Fruit fly (Drosophila melanogaster): ENCODE measurements around the gene CG34007.
A peak's percentile ranks its signal among the peaks of the same experiment; 100 is the strongest.

The CG34007 gene

dm6 chr2L:20539196-20539879, 44.5 kb downstream of the CG34007 start (continued):
- TF ChIP-seq CoRest (tag; optimal IDR thresholded peaks at IDR 0.05) (peak; percentile 41), CG10431 (GFP tag; optimal IDR thresholded peaks at IDR 0.05) (no peak), pum (GFP tag; optimal IDR thresholded peaks at IDR 0.05) (peak; percentile 11), shn (GFP tag; optimal IDR thresholded peaks at IDR 0.05) (no peak), eve (GFP tag; optimal IDR thresholded peaks at IDR 0.05) (peak in 1 of 2 experiments; percentile 61), CG12299 (tag; optimal IDR thresholded peaks at IDR 0.05) (no peak), Lpt (GFP tag; optimal IDR thresholded peaks at IDR 0.05) (no peak), fd96Cb (tag; optimal IDR thresholded peaks at IDR 0.05) (peak; percentile 23), CG12769 (tag; optimal IDR thresholded peaks at IDR 0.05) (peak; percentile 53), Ets65A (GFP tag) (no peak), nerfin-2 (GFP tag; IDR thresholded peaks at IDR 0.05; ENCODE audit: partially characterized antibody) (no peak), sisA (GFP tag; IDR thresholded peaks at IDR 0.05) (peak; percentile 34), CG30431 (GFP tag; optimal IDR thresholded peaks at IDR 0.05) (no peak), Oli (tag; optimal IDR thresholded peaks at IDR 0.05) (peak; percentile 53), E2f1 (GFP tag; IDR thresholded peaks at IDR 0.05) (no peak), ato (GFP tag; IDR thresholded peaks at IDR 0.05; ENCODE audit: partially characterized antibody) (no peak), stc (GFP tag; IDR thresholded peaks at IDR 0.05) (peak; percentile 46), CG10321 (GFP tag; IDR thresholded peaks at IDR 0.05) (no peak), CG13424 (tag; optimal IDR thresholded peaks at IDR 0.05) (peak; percentile 28), fu2 (GFP tag; optimal IDR thresholded peaks at IDR 0.05) (no peak), zf30C (GFP tag; optimal IDR thresholded peaks at IDR 0.05) (no peak), lilli (GFP tag; optimal IDR thresholded peaks at IDR 0.05) (peak; percentile 30), CG6254 (GFP tag; optimal IDR thresholded peaks at IDR 0.05) (no peak), pho (GFP tag; optimal IDR thresholded peaks at IDR 0.05) (peak; percentile 1), otp (GFP tag; IDR thresholded peaks at IDR 0.05) (no peak), CG4404 (GFP tag; IDR thresholded peaks at IDR 0.05) (no peak), CG7357 (GFP tag; IDR thresholded peaks at IDR 0.05) (0 out of 3 replicates have a peak, but pooled peaks have one; percentile 19), Hand (GFP tag; optimal IDR thresholded peaks at IDR 0.05) (no peak), CG9215 (GFP tag; IDR thresholded peaks at IDR 0.05) (0 out of 2 replicates have a peak, but pooled peaks have one; percentile 9), CG3407 (GFP tag; optimal IDR thresholded peaks at IDR 0.05) (no peak), CG42726 (GFP tag; IDR thresholded peaks at IDR 0.05; ENCODE audit: partially characterized antibody) (no peak), CG6689 (GFP tag; IDR thresholded peaks at IDR 0.05) (no peak), B-H1 (GFP tag; IDR thresholded peaks at IDR 0.05) (no peak), psq (GFP tag; optimal IDR thresholded peaks at IDR 0.05) (no peak), CG4360 (GFP tag; IDR thresholded peaks at IDR 0.05) (no peak), lmd (GFP tag; IDR thresholded peaks at IDR 0.05) (no peak), CG6683 (GFP tag; optimal IDR thresholded peaks at IDR 0.05) (no peak), CG16779 (GFP tag; IDR thresholded peaks at IDR 0.05) (no peak), NC2β (GFP tag; optimal IDR thresholded peaks at IDR 0.05) (no peak), Pdp1 (GFP tag; optimal IDR thresholded peaks at IDR 0.05) (no peak), hth (optimal IDR thresholded peaks at IDR 0.05) (no peak), Antp (GFP tag; optimal IDR thresholded peaks at IDR 0.05) (peak; percentile 4), CG4854 (GFP tag; optimal IDR thresholded peaks at IDR 0.05) (no peak), CrebB (tag; optimal IDR thresholded peaks at IDR 0.05) (no peak), wdn (GFP tag; IDR thresholded peaks at IDR 0.05) (peak; percentile 50; the same call in 1 of the 2 replicates), Mes4 (GFP tag; optimal IDR thresholded peaks at IDR 0.05) (no peak), CG12219 (GFP tag; optimal IDR thresholded peaks at IDR 0.05) (no peak), Hr51 (GFP tag; optimal IDR thresholded peaks at IDR 0.05) (peak in 1 of 2 experiments; percentile 64), CG30020 (tag; optimal IDR thresholded peaks at IDR 0.05) (no peak), CG17385 (GFP tag; optimal IDR thresholded peaks at IDR 0.05) (peak; percentile 25), chn (GFP tag; optimal IDR thresholded peaks at IDR 0.05) (no peak)

All from whole organism, embryonic.